Fruit fly (Drosophila melanogaster) whole organism, embryonic: ENCODE data around the gene P5CDh2.

ENCODE experiments used
- Aef1 ChIP-seq: fragments of 200-800 bp; sonication (Bioruptor generic); IDR thresholded peaks from 3 replicates; pipeline ENCODE4 v1.3.6; 2022; ENCODE audit warnings: missing biosample characterization, missing genetic modification characterization
- B-H1 ChIP-seq: fragments of 200-800 bp; sonication (Bioruptor generic); IDR thresholded peaks from 3 replicates; pipeline ENCODE4 v1.3.6; 2022; ENCODE audit warnings: missing biosample characterization, missing genetic modification characterization
- Bdp1 ChIP-seq: fragments of 200-800 bp; sonication (Bioruptor generic); optimal IDR thresholded peaks from 3 replicates; lab custom pipeline; 2016; ENCODE audit warnings: missing biosample characterization, missing genetic modification characterization
- CG10209 ChIP-seq: fragments of 200-800 bp; sonication (Bioruptor generic); optimal IDR thresholded peaks from 3 replicates; lab custom pipeline; 2017; ENCODE audit warnings: missing biosample characterization, mild to moderate bottlenecking, missing genetic modification characterization, missing genetic modification reagents
- CG10366 ChIP-seq: fragments of 200-800 bp; sonication (Bioruptor generic); IDR thresholded peaks from 2 replicates; pipeline ENCODE4 v1.3.6; 2022; ENCODE audit warnings: missing biosample characterization, missing genetic modification characterization
- CG10654 ChIP-seq: fragments of 200-800 bp; sonication (Bioruptor generic); optimal IDR thresholded peaks from 2 replicates; lab custom pipeline; 2016; ENCODE audit warnings: missing biosample characterization, missing genetic modification characterization
- CG13894 ChIP-seq: fragments of 200-800 bp; sonication (Bioruptor generic); optimal IDR thresholded peaks from 3 replicates; lab custom pipeline; 2018; ENCODE audit warnings: missing biosample characterization, mild to moderate bottlenecking, missing genetic modification characterization, moderate library complexity
- CG14050 ChIP-seq: fragments of 200-800 bp; sonication (Bioruptor generic); IDR thresholded peaks from 3 replicates; pipeline ENCODE4 v1.3.6; 2022; ENCODE audit warnings: missing biosample characterization, missing genetic modification characterization
- CG15073 ChIP-seq: fragments of 200-800 bp; sonication (Bioruptor generic); optimal IDR thresholded peaks from 2 replicates; lab custom pipeline; 2016; ENCODE audit warnings: missing biosample characterization, missing genetic modification characterization
- CG16813 ChIP-seq: fragments of 200-800 bp; sonication (Bioruptor generic); IDR thresholded peaks from 3 replicates; pipeline ENCODE4 v1.3.6; 2022; ENCODE audit warnings: missing biosample characterization, missing genetic modification characterization; ENCODE audit not compliant: partially characterized antibody
- CG17359 ChIP-seq: fragments of 200-800 bp; sonication (Bioruptor generic); optimal IDR thresholded peaks from 3 replicates; lab custom pipeline; 2018; ENCODE audit warnings: missing biosample characterization, mild to moderate bottlenecking, missing genetic modification characterization, moderate library complexity
- CG17912 ChIP-seq: fragments of 200-800 bp; sonication (Bioruptor generic); optimal IDR thresholded peaks from 2 replicates; lab custom pipeline; 2018; ENCODE audit warnings: missing biosample characterization, mild to moderate bottlenecking, missing genetic modification characterization
- CG18619 ChIP-seq: fragments of 200-800 bp; sonication (Bioruptor generic); optimal IDR thresholded peaks from 3 replicates; lab custom pipeline; 2017; ENCODE audit warnings: missing biosample characterization, mild to moderate bottlenecking, missing genetic modification characterization
- CG2120 ChIP-seq: fragments of 200-800 bp; sonication (Bioruptor generic); optimal IDR thresholded peaks from 3 replicates; lab custom pipeline; 2016; ENCODE audit warnings: missing biosample characterization, missing genetic modification characterization
- CG30431 ChIP-seq: fragments of 200-800 bp; sonication (Bioruptor generic); optimal IDR thresholded peaks from 2 replicates; lab custom pipeline; 2017; ENCODE audit warnings: missing biosample characterization, missing genetic modification characterization
- CG33213 ChIP-seq: fragments of 200-800 bp; sonication (Bioruptor generic); optimal IDR thresholded peaks from 3 replicates; lab custom pipeline; 2016; ENCODE audit warnings: missing biosample characterization, missing genetic modification characterization
- CG4360 ChIP-seq: fragments of 200-800 bp; sonication (Bioruptor generic); IDR thresholded peaks from 2 replicates; pipeline ENCODE4 v1.3.6; 2022; ENCODE audit warnings: missing biosample characterization, missing genetic modification characterization
- CG5180 ChIP-seq: fragments of 200-800 bp; sonication (Bioruptor generic); optimal IDR thresholded peaks from 3 replicates; lab custom pipeline; 2017; ENCODE audit warnings: missing biosample characterization, missing genetic modification characterization, mild to moderate bottlenecking, moderate library complexity, missing genetic modification reagents
- CG5953 ChIP-seq: fragments of 200-800 bp; sonication (Bioruptor generic); IDR thresholded peaks from 2 replicates; pipeline ENCODE4 v1.3.6; 2022; ENCODE audit warnings: missing biosample characterization, missing genetic modification characterization
- CG6813 ChIP-seq: fragments of 200-800 bp; sonication (Bioruptor generic); optimal IDR thresholded peaks from 2 replicates; lab custom pipeline; 2017; ENCODE audit warnings: missing biosample characterization, missing genetic modification characterization, mild to moderate bottlenecking, moderate library complexity, missing genetic modification reagents
- CG7556 ChIP-seq: fragments of 200-800 bp; sonication (Bioruptor generic); optimal IDR thresholded peaks from 2 replicates; lab custom pipeline; 2017; ENCODE audit warnings: missing biosample characterization, mild to moderate bottlenecking, missing genetic modification characterization
- CG7745 ChIP-seq: fragments of 200-800 bp; sonication (Bioruptor generic); optimal IDR thresholded peaks from 2 replicates; lab custom pipeline; 2018; ENCODE audit warnings: missing biosample characterization, mild to moderate bottlenecking, missing genetic modification characterization, moderate library complexity
- CG7928 ChIP-seq: fragments of 200-800 bp; sonication (Bioruptor generic); optimal IDR thresholded peaks from 2 replicates; lab custom pipeline; 2017; ENCODE audit warnings: missing biosample characterization, mild to moderate bottlenecking, missing genetic modification characterization
- D19B ChIP-seq: fragments of 200-800 bp; sonication (Bioruptor generic); optimal IDR thresholded peaks from 2 replicates; lab custom pipeline; 2017; ENCODE audit warnings: missing biosample characterization, mild to moderate bottlenecking, missing genetic modification characterization
- Dip2 ChIP-seq: fragments of 200-800 bp; sonication (Bioruptor generic); IDR thresholded peaks from 2 replicates; pipeline ENCODE4 v1.3.6; 2022; ENCODE audit warnings: missing biosample characterization, missing genetic modification characterization
- Hmr ChIP-seq: fragments of 200-800 bp; sonication (Bioruptor generic); optimal IDR thresholded peaks from 3 replicates; lab custom pipeline; 2017; ENCODE audit warnings: mild to moderate bottlenecking, missing biosample characterization, missing genetic modification reagents, missing genetic modification characterization
- Jarid2 ChIP-seq: fragments of 200-800 bp; sonication (Bioruptor generic); optimal IDR thresholded peaks from 3 replicates; lab custom pipeline; 2017; ENCODE audit warnings: mild to moderate bottlenecking, missing biosample characterization, missing genetic modification reagents, missing genetic modification characterization
- Nf-YA ChIP-seq: fragments of 200-800 bp; sonication (Bioruptor generic); IDR thresholded peaks from 2 replicates; pipeline ENCODE4 v1.3.6; 2022; ENCODE audit warnings: missing biosample characterization, missing genetic modification characterization
- Ravus ChIP-seq: fragments of 200-800 bp; sonication (Bioruptor generic); IDR thresholded peaks from 2 replicates; pipeline ENCODE4 v1.3.6; 2022; ENCODE audit warnings: missing biosample characterization, missing genetic modification characterization
- Sry-δ ChIP-seq: fragments of 200-800 bp; sonication (Bioruptor generic); optimal IDR thresholded peaks from 2 replicates; lab custom pipeline; 2016; ENCODE audit warnings: missing biosample characterization, missing genetic modification characterization
- Usf ChIP-seq: fragments of 200-800 bp; sonication (Bioruptor generic); optimal IDR thresholded peaks from 2 replicates; lab custom pipeline; 2017; ENCODE audit warnings: missing genotype, missing biosample characterization, missing genetic modification characterization
- ab ChIP-seq: fragments of 200-800 bp; sonication (Bioruptor generic); optimal IDR thresholded peaks from 2 replicates; lab custom pipeline; 2016; ENCODE audit warnings: missing biosample characterization, missing genetic modification characterization
- ac ChIP-seq: fragments of 200-800 bp; sonication (Bioruptor generic); optimal IDR thresholded peaks from 3 replicates; lab custom pipeline; 2017; ENCODE audit warnings: missing biosample characterization, mild to moderate bottlenecking, missing genetic modification characterization
- amos ChIP-seq: fragments of 200-800 bp; sonication (Bioruptor generic); IDR thresholded peaks from 2 replicates; pipeline ENCODE4 v1.3.6; 2022; ENCODE audit warnings: missing biosample characterization, missing genetic modification characterization; ENCODE audit not compliant: partially characterized antibody
- aop ChIP-seq: fragments of 200-800 bp; sonication (Bioruptor generic); IDR thresholded peaks from 2 replicates; pipeline ENCODE4 v1.3.6; 2022; ENCODE audit warnings: missing biosample characterization, missing genetic modification characterization
- br ChIP-seq: fragments of >200 bp; optimal IDR thresholded peaks from 2 replicates; lab custom pipeline; 2017
- da ChIP-seq: fragments of 200-800 bp; sonication (Bioruptor generic); optimal IDR thresholded peaks from 2 replicates; lab custom pipeline; 2016; ENCODE audit warnings: missing biosample characterization, missing genetic modification characterization
- disco-r ChIP-seq: fragments of 200-800 bp; sonication (Bioruptor generic); optimal IDR thresholded peaks from 2 replicates; lab custom pipeline; 2016; ENCODE audit warnings: missing biosample characterization, missing genetic modification characterization
- dm ChIP-seq: fragments of 200-800 bp; sonication (Bioruptor generic); optimal IDR thresholded peaks from 3 replicates; lab custom pipeline; 2016; ENCODE audit warnings: missing biosample characterization, missing genetic modification characterization
- dmrt11E ChIP-seq: fragments of 200-800 bp; sonication (Bioruptor generic); optimal IDR thresholded peaks from 3 replicates; lab custom pipeline; 2018; ENCODE audit warnings: missing biosample characterization, mild to moderate bottlenecking, missing genetic modification characterization, moderate library complexity
- gce ChIP-seq: fragments of 200-800 bp; sonication (Bioruptor generic); IDR thresholded peaks from 3 replicates; pipeline ENCODE4 v1.3.6; 2022; ENCODE audit warnings: missing biosample characterization, missing genetic modification characterization
- jing ChIP-seq: fragments of 200-800 bp; sonication (Bioruptor generic); optimal IDR thresholded peaks from 2 replicates; lab custom pipeline; 2018; ENCODE audit warnings: missing biosample characterization, mild to moderate bottlenecking, missing genetic modification characterization
- ken ChIP-seq: fragments of 200-800 bp; sonication (Bioruptor generic); IDR thresholded peaks from 3 replicates; pipeline ENCODE4 v1.3.6; 2022; ENCODE audit warnings: missing biosample characterization, missing genetic modification characterization
- nmo ChIP-seq: fragments of 200-800 bp; sonication (Bioruptor generic); optimal IDR thresholded peaks from 2 replicates; lab custom pipeline; 2018; ENCODE audit warnings: missing biosample characterization, mild to moderate bottlenecking, missing genetic modification characterization, moderate library complexity
- nom ChIP-seq: fragments of 200-800 bp; sonication (Bioruptor generic); optimal IDR thresholded peaks from 2 replicates; lab custom pipeline; 2017; ENCODE audit warnings: missing biosample characterization, missing genetic modification characterization, mild to moderate bottlenecking, moderate library complexity, missing genetic modification reagents
- p53 ChIP-seq: fragments of 200-800 bp; sonication (Bioruptor generic); optimal IDR thresholded peaks from 2 replicates; lab custom pipeline; 2016; ENCODE audit warnings: missing biosample characterization, missing genetic modification characterization
- sens-2 ChIP-seq: fragments of 200-800 bp; sonication (Bioruptor generic); IDR thresholded peaks from 2 replicates; pipeline ENCODE4 v1.3.6; 2022; ENCODE audit warnings: missing biosample characterization, missing genetic modification characterization
- trem ChIP-seq: fragments of 200-800 bp; optimal IDR thresholded peaks from 3 replicates; lab custom pipeline; 2019; ENCODE audit warnings: missing biosample characterization, mild to moderate bottlenecking, missing genetic modification characterization, moderate library complexity
- usp ChIP-seq: fragments of >200 bp; optimal IDR thresholded peaks from 2 replicates; lab custom pipeline; 2017; ENCODE audit warnings: missing biosample characterization, missing genetic modification characterization
- vfl ChIP-seq: fragments of 200-800 bp; sonication (Bioruptor generic); optimal IDR thresholded peaks from 2 replicates; lab custom pipeline; 2016; ENCODE audit warnings: missing biosample characterization, missing genetic modification characterization
- wor ChIP-seq: fragments of 200-800 bp; sonication (Bioruptor generic); IDR thresholded peaks from 2 replicates; pipeline ENCODE4 v1.3.6; 2022; ENCODE audit warnings: missing biosample characterization, missing genetic modification characterization
- zf30C ChIP-seq: fragments of 200-800 bp; sonication (Bioruptor generic); optimal IDR thresholded peaks from 3 replicates; lab custom pipeline; 2018; ENCODE audit warnings: missing biosample characterization, mild to moderate bottlenecking, missing genetic modification characterization

The P5CDh2 gene

DNA sequence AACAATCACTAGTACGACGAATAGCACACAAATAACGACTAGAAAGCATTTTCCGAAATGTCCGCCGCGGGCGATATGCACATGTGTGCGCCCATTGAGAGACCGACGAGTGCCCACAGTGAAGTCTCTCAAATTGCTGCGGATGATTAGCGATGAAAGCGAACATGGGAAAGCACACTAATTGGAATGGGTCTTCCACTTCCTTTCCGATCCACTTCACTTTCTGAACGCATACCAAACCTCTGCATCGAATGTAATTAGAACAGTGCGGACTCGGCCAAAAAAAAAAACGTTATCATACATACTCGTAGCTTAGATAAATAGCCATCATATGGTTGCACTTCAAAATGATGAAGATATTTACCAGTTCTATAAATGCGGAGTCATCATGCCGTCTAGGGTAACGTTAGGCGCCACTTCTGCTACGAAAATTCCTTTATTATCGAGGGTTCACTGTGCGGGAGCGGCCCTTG is 27.7 kb upstream of the P5CDh2 start (continued):
- TF ChIP-seq CG5953 (GFP tag; lab: Robert Waterston, UW) (no peak), CG2120 (GFP tag; lab: Kevin White, UChicago) (peak; percentile 4), ken (GFP tag; lab: Robert Waterston, UW) (peak; percentile 64; the same call in 1 of the 3 replicates), nom (GFP tag; lab: Kevin White, UChicago) (no peak), Hmr (GFP tag; lab: Kevin White, UChicago) (no peak), ac (GFP tag; lab: Kevin White, UChicago) (no peak), CG30431 (GFP tag; lab: Kevin White, UChicago) (peak; percentile 47), zf30C (GFP tag; lab: Kevin White, UChicago) (no peak), CG10209 (peak; percentile 50), Sry-δ (GFP tag; lab: Kevin White, UChicago) (no peak), Aef1 (no peak), br (lab: Kevin White, UChicago) (no peak), D19B (GFP tag; lab: Kevin White, UChicago) (no peak), Dip2 (GFP tag; lab: Robert Waterston, UW) (no peak), nmo (GFP tag; lab: Kevin White, UChicago) (peak; percentile 36), aop (GFP tag; lab: Robert Waterston, UW) (no peak), CG7556 (GFP tag; lab: Kevin White, UChicago) (peak; percentile 51), Ravus (no peak), jing (no peak), ab (no peak), gce (GFP tag; lab: Robert Waterston, UW) (no peak), B-H1 (GFP tag; lab: Robert Waterston, UW) (peak; percentile 16; the same call in 1 of the 3 replicates), p53 (no peak), sens-2 (GFP tag; lab: Robert Waterston, UW) (no peak), amos (peak; percentile 15; the same call in 1 of the 2 replicates), Usf (GFP tag; lab: Kevin White, UChicago) (peak; percentile 23), da (GFP tag; lab: Kevin White, UChicago) (peak; percentile 0), CG10366 (GFP tag; lab: Robert Waterston, UW) (no peak), CG13894 (tag; lab: Kevin White, UChicago) (no peak), CG16813 (no peak), vfl (GFP tag; lab: Kevin White, UChicago) (no peak), CG7928 (GFP tag; lab: Kevin White, UChicago) (no peak), trem (no peak), Bdp1 (GFP tag; lab: Kevin White, UChicago) (no peak), CG17912 (GFP tag; lab: Kevin White, UChicago) (no peak), CG18619 (peak; percentile 21), CG33213 (no peak), usp (GFP tag; lab: Kevin White, UChicago) (no peak), disco-r (GFP tag; lab: Kevin White, UChicago) (no peak), wor (GFP tag; lab: Robert Waterston, UW) (no peak), Jarid2 (GFP tag; lab: Kevin White, UChicago) (no peak), dm (GFP tag; lab: Kevin White, UChicago) (no peak), Nf-YA (GFP tag; lab: Robert Waterston, UW) (no peak), CG7745 (tag; lab: Kevin White, UChicago) (no peak), CG10654 (GFP tag; lab: Kevin White, UChicago) (no peak), dmrt11E (tag; lab: Kevin White, UChicago) (peak; percentile 54), CG14050 (GFP tag; lab: Robert Waterston, UW) (no peak), CG17359 (tag; lab: Kevin White, UChicago) (peak; percentile 6), CG4360 (GFP tag; lab: Robert Waterston, UW) (no peak), CG5180 (GFP tag; lab: Kevin White, UChicago) (peak; percentile 3), CG15073 (GFP tag; lab: Kevin White, UChicago) (no peak), CG6813 (no peak)
